Fruit fly (Drosophila melanogaster) whole organism, embryonic: ENCODE data around the gene CG5254.
A peak's percentile ranks its signal among the peaks of the same experiment; 100 is the strongest.

Experiments used
- C15 ChIP-seq: fragments of 200-800 bp; sonication (Bioruptor generic); IDR thresholded peaks from 3 replicates; pipeline ENCODE4 v1.3.6; 2022; ENCODE audit warnings: missing biosample characterization, missing genetic modification characterization
- CG10274 ChIP-seq: fragments of 200-800 bp; sonication (Bioruptor generic); optimal IDR thresholded peaks from 3 replicates; lab custom pipeline; 2017; ENCODE audit warnings: missing biosample characterization, mild to moderate bottlenecking, missing genetic modification characterization
- CG15073 ChIP-seq: fragments of 200-800 bp; sonication (Bioruptor generic); optimal IDR thresholded peaks from 2 replicates; lab custom pipeline; 2016; ENCODE audit warnings: missing biosample characterization, missing genetic modification characterization
- CG15696 ChIP-seq: fragments of 200-800 bp; sonication (Bioruptor generic); optimal IDR thresholded peaks from 2 replicates; lab custom pipeline; 2019; ENCODE audit warnings: missing biosample characterization, mild to moderate bottlenecking, missing genetic modification characterization, moderate library complexity
- CG17612 ChIP-seq: fragments of 200-800 bp; sonication (Bioruptor generic); IDR thresholded peaks from 2 replicates; pipeline ENCODE4 v1.3.6; 2022; ENCODE audit warnings: missing biosample characterization, missing genetic modification characterization
- CG2202 ChIP-seq: fragments of 200-800 bp; sonication (Bioruptor generic); optimal IDR thresholded peaks from 2 replicates; lab custom pipeline; 2018; ENCODE audit warnings: missing biosample characterization, mild to moderate bottlenecking, missing genetic modification characterization
- CG32532 ChIP-seq: fragments of 200-800 bp; sonication (Bioruptor generic); IDR thresholded peaks from 2 replicates; pipeline ENCODE4 v1.3.6; 2022; ENCODE audit warnings: missing biosample characterization, missing genetic modification characterization
- CG34224 ChIP-seq: fragments of 200-800 bp; sonication (Bioruptor generic); IDR thresholded peaks from 3 replicates; pipeline ENCODE4 v1.3.6; 2022; ENCODE audit warnings: missing biosample characterization, missing genetic modification characterization; ENCODE audit not compliant: partially characterized antibody
- CG3847 ChIP-seq: fragments of 200-800 bp; sonication (Bioruptor generic); IDR thresholded peaks from 2 replicates; pipeline ENCODE4 v1.3.6; 2022; ENCODE audit warnings: missing biosample characterization, missing genetic modification characterization
- CG4617 ChIP-seq: fragments of 200-800 bp; sonication (Bioruptor generic); optimal IDR thresholded peaks from 3 replicates; lab custom pipeline; 2016; ENCODE audit warnings: missing biosample characterization, missing genetic modification characterization, borderline replicate concordance
- CG7271 ChIP-seq: fragments of 200-800 bp; sonication (Bioruptor generic); optimal IDR thresholded peaks from 2 replicates; lab custom pipeline; 2018; ENCODE audit warnings: missing biosample characterization, mild to moderate bottlenecking, missing genetic modification characterization, moderate library complexity
- CG9817 ChIP-seq: fragments of 200-800 bp; sonication (Bioruptor generic); optimal IDR thresholded peaks from 2 replicates; lab custom pipeline; 2018; ENCODE audit warnings: missing biosample characterization, mild to moderate bottlenecking, missing genetic modification characterization, moderate library complexity
- D ChIP-seq, 2 experiments: fragments of 200-800 bp in 1 of 2; fragments of >200 bp in 1 of 2; sonication (Bioruptor generic) in 1 of 2; optimal IDR thresholded peaks; 2 replicates in 1 of 2; 3 replicates in 1 of 2; lab custom pipeline; 2017; ENCODE audit warnings: mild to moderate bottlenecking in 1 of 2, missing biosample characterization in 1 of 2, missing genetic modification characterization in 1 of 2, missing genetic modification reagents in 1 of 2
- Dad ChIP-seq: fragments of 200-800 bp; sonication (Bioruptor generic); optimal IDR thresholded peaks from 3 replicates; lab custom pipeline; 2016; ENCODE audit warnings: missing biosample characterization, missing genetic modification characterization
- Dek ChIP-seq: fragments of 200-800 bp; sonication (Bioruptor generic); optimal IDR thresholded peaks from 3 replicates; lab custom pipeline; 2019; ENCODE audit warnings: missing biosample characterization, mild to moderate bottlenecking, missing genetic modification characterization, moderate library complexity
- Drgx ChIP-seq: fragments of 200-800 bp; sonication (Bioruptor generic); IDR thresholded peaks from 2 replicates; pipeline ENCODE4 v1.3.6; 2022; ENCODE audit warnings: missing biosample characterization, missing genetic modification characterization
- Ets97D ChIP-seq: fragments of 200-800 bp; sonication (Bioruptor generic); optimal IDR thresholded peaks from 3 replicates; lab custom pipeline; 2016; ENCODE audit warnings: missing biosample characterization, missing genetic modification characterization
- Fer3 ChIP-seq: fragments of 200-800 bp; sonication (Bioruptor generic); optimal IDR thresholded peaks from 2 replicates; lab custom pipeline; 2018; ENCODE audit warnings: missing biosample characterization, mild to moderate bottlenecking, missing genetic modification characterization, moderate library complexity
- HLH4C ChIP-seq: fragments of 200-800 bp; sonication (Bioruptor generic); IDR thresholded peaks from 3 replicates; pipeline ENCODE4 v1.3.6; 2022; ENCODE audit warnings: missing biosample characterization, missing genetic modification characterization; ENCODE audit not compliant: partially characterized antibody
- Lim3 ChIP-seq: fragments of 200-800 bp; sonication (Bioruptor generic); IDR thresholded peaks from 2 replicates; pipeline ENCODE4 v1.3.6; 2022; ENCODE audit warnings: missing biosample characterization, missing genetic modification characterization
- Lpt ChIP-seq: fragments of >200 bp; optimal IDR thresholded peaks from 2 replicates; lab custom pipeline; 2018; ENCODE audit warnings: missing biosample characterization, missing genetic modification characterization
- Ptx1 ChIP-seq: fragments of 200-800 bp; sonication (Bioruptor generic); IDR thresholded peaks from 2 replicates; pipeline ENCODE4 v1.3.6; 2022; ENCODE audit warnings: missing biosample characterization, missing genetic modification characterization
- Scr ChIP-seq: fragments of 200-800 bp; sonication (Bioruptor generic); IDR thresholded peaks from 2 replicates; pipeline ENCODE4 v1.3.6; 2022; ENCODE audit warnings: missing biosample characterization, missing genetic modification characterization; ENCODE audit not compliant: partially characterized antibody
- Spps ChIP-seq: fragments of 200-800 bp; sonication (Bioruptor generic); optimal IDR thresholded peaks from 2 replicates; lab custom pipeline; 2018; ENCODE audit warnings: missing biosample characterization, mild to moderate bottlenecking, missing genetic modification characterization
- Vsx1 ChIP-seq: fragments of 200-800 bp; sonication (Bioruptor generic); optimal IDR thresholded peaks from 2 replicates; lab custom pipeline; 2017; ENCODE audit warnings: missing biosample characterization, mild to moderate bottlenecking, missing genetic modification characterization, missing genetic modification reagents
- ac ChIP-seq: fragments of 200-800 bp; sonication (Bioruptor generic); optimal IDR thresholded peaks from 3 replicates; lab custom pipeline; 2017; ENCODE audit warnings: missing biosample characterization, mild to moderate bottlenecking, missing genetic modification characterization
- ase ChIP-seq: fragments of 200-800 bp; sonication (Bioruptor generic); IDR thresholded peaks from 3 replicates; pipeline ENCODE4 v1.3.6; 2022; ENCODE audit warnings: missing biosample characterization, missing genetic modification characterization
- ash1 ChIP-seq: fragments of 200-800 bp; sonication (Bioruptor generic); optimal IDR thresholded peaks from 2 replicates; lab custom pipeline; 2018; ENCODE audit warnings: missing biosample characterization, mild to moderate bottlenecking, missing genetic modification characterization
- bowl ChIP-seq: fragments of 200-800 bp; sonication (Bioruptor generic); IDR thresholded peaks from 2 replicates; pipeline ENCODE4 v1.3.6; 2022; ENCODE audit warnings: missing biosample characterization, missing genetic modification characterization
- br ChIP-seq: fragments of >200 bp; optimal IDR thresholded peaks from 2 replicates; lab custom pipeline; 2017
- bsh ChIP-seq, 2 experiments: fragments of 200-800 bp; sonication (Bioruptor generic); optimal IDR thresholded peaks; 2 replicates each; lab custom pipeline; 2017 to 2018; ENCODE audit warnings: mild to moderate bottlenecking in 2 of 2, missing biosample characterization in 2 of 2, missing genetic modification characterization in 2 of 2, moderate library complexity in 1 of 2
- chm ChIP-seq: fragments of 200-800 bp; sonication (Bioruptor generic); IDR thresholded peaks from 2 replicates; pipeline ENCODE4 v1.3.6; 2022; ENCODE audit warnings: missing biosample characterization, missing genetic modification characterization
- crol ChIP-seq: fragments of 200-800 bp; sonication (Bioruptor generic); IDR thresholded peaks from 2 replicates; pipeline ENCODE4 v1.3.6; 2022; ENCODE audit warnings: missing biosample characterization, missing genetic modification characterization
- esg ChIP-seq: fragments of 200-800 bp; sonication (Bioruptor generic); conservative IDR thresholded peaks from 2 replicates; pipeline ENCODE4 v1.3.6; 2022; ENCODE audit warnings: missing biosample characterization, missing genetic modification characterization
- eve ChIP-seq, 2 experiments: fragments of >200 bp; optimal IDR thresholded peaks; 2 replicates each; lab custom pipeline; 2017; ENCODE audit warnings: missing biosample characterization in 2 of 2, missing genetic modification characterization in 2 of 2
- fd102C ChIP-seq: fragments of 200-800 bp; sonication (Bioruptor generic); optimal IDR thresholded peaks from 2 replicates; lab custom pipeline; 2018; ENCODE audit warnings: missing biosample characterization, mild to moderate bottlenecking, missing genetic modification characterization, moderate library complexity
- fd64A ChIP-seq: fragments of 200-800 bp; sonication (Bioruptor generic); optimal IDR thresholded peaks from 3 replicates; lab custom pipeline; 2018; ENCODE audit warnings: missing biosample characterization, mild to moderate bottlenecking, missing genetic modification characterization
- gcm ChIP-seq: fragments of 200-800 bp; sonication (Bioruptor generic); optimal IDR thresholded peaks from 2 replicates; lab custom pipeline; 2019; ENCODE audit warnings: missing biosample characterization, mild to moderate bottlenecking, missing genetic modification characterization, moderate library complexity
- gcm2 ChIP-seq: fragments of 200-800 bp; sonication (Bioruptor generic); optimal IDR thresholded peaks from 2 replicates; lab custom pipeline; 2016; ENCODE audit warnings: missing biosample characterization, missing genetic modification characterization
- knrl ChIP-seq: fragments of 200-800 bp; sonication (Bioruptor generic); IDR thresholded peaks from 3 replicates; pipeline ENCODE4 v1.3.6; 2022; ENCODE audit warnings: missing biosample characterization, missing genetic modification characterization; ENCODE audit not compliant: partially characterized antibody
- mam ChIP-seq: fragments of 200-800 bp; sonication (Bioruptor generic); optimal IDR thresholded peaks from 3 replicates; lab custom pipeline; 2016; ENCODE audit warnings: missing biosample characterization, missing genetic modification characterization
- rib ChIP-seq: fragments of 200-800 bp; sonication (Bioruptor generic); IDR thresholded peaks from 2 replicates; pipeline ENCODE4 v1.3.6; 2022; ENCODE audit warnings: missing biosample characterization, missing genetic modification characterization
- shn ChIP-seq: fragments of 200-800 bp; sonication (Bioruptor generic); optimal IDR thresholded peaks from 3 replicates; lab custom pipeline; 2016; ENCODE audit warnings: missing biosample characterization, missing genetic modification characterization
- sna ChIP-seq: fragments of 200-800 bp; sonication (Bioruptor generic); IDR thresholded peaks from 2 replicates; pipeline ENCODE4 v1.3.6; 2022; ENCODE audit warnings: missing biosample characterization, missing genetic modification characterization; ENCODE audit not compliant: partially characterized antibody
- tap ChIP-seq: fragments of 200-800 bp; optimal IDR thresholded peaks from 3 replicates; lab custom pipeline; 2019; ENCODE audit warnings: missing biosample characterization, mild to moderate bottlenecking, missing genetic modification characterization, moderate library complexity
- tio ChIP-seq: fragments of 200-800 bp; sonication (Bioruptor generic); optimal IDR thresholded peaks from 2 replicates; lab custom pipeline; 2017; ENCODE audit warnings: missing biosample characterization, missing genetic modification characterization, inconsistent platforms
- toy ChIP-seq: fragments of 200-800 bp; sonication (Bioruptor generic); IDR thresholded peaks from 2 replicates; pipeline ENCODE4 v1.3.6; 2022; ENCODE audit warnings: missing biosample characterization, missing genetic modification characterization
- twi ChIP-seq: fragments of 200-800 bp; optimal IDR thresholded peaks from 2 replicates; lab custom pipeline; 2019; ENCODE audit warnings: missing biosample characterization, mild to moderate bottlenecking, missing genetic modification characterization, moderate library complexity
- vfl ChIP-seq: fragments of 200-800 bp; sonication (Bioruptor generic); optimal IDR thresholded peaks from 2 replicates; lab custom pipeline; 2016; ENCODE audit warnings: missing biosample characterization, missing genetic modification characterization
- vnd ChIP-seq: fragments of 200-800 bp; sonication (Bioruptor generic); IDR thresholded peaks from 3 replicates; pipeline ENCODE4 v1.3.6; 2022; ENCODE audit warnings: missing biosample characterization, missing genetic modification characterization; ENCODE audit not compliant: partially characterized antibody

Gene CG5254

DNA sequence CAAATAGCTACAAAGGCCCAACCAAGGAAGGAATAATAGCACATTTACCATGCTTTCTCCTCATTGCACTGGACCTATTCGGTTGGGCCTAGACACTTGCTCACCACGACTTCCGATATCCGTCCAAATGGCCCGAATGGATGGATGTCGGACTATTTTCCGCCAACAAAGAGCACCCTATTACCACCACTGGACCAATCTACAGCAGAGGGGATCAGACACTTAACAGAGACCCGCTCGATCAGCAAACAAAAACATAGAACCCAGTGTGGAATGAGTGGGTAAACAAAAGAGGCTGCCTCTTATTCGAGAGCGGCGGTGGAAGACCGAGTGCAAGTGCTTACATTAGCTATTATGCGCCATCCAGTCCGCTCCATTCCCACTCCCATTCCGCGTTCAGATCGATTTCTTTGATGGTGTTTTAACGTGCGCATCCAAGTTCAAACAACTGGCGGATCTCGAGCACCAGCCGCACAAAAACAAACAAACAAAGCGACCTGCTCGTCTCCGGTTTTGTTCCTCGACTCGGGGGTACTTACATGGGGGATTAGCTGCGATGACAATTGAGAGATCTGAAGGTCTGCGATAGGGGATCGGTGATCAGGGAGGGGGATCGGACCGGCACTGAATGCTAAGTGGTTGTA lies 18.5 kb downstream of the CG5254 start (continued):
- 0 out of 2 replicates have a peak, but pooled peaks have one; percentile 5 for TF ChIP-seq CG32532 (GFP tag; lab: Robert Waterston, UW)
- no peak for TF ChIP-seq HLH4C (GFP tag; lab: Robert Waterston, UW)
- no peak for TF ChIP-seq vfl (GFP tag; lab: Kevin White, UChicago)
- no peak for TF ChIP-seq Fer3 (tag; lab: Kevin White, UChicago)
- TF ChIP-seq ash1 (GFP tag; lab: Kevin White, UChicago) = no peak
- no peak for TF ChIP-seq D (optimal IDR thresholded peaks at IDR 0.05; lab: Kevin White, UChicago)
- TF ChIP-seq D (GFP tag; optimal IDR thresholded peaks at IDR 0.05; lab: Kevin White, UChicago) = peak; percentile 8
- TF ChIP-seq tio (GFP tag; lab: Kevin White, UChicago) = no peak
- peak; percentile 16 for TF ChIP-seq Spps (tag; lab: Kevin White, UChicago)
- no peak for TF ChIP-seq br (lab: Kevin White, UChicago)
- no peak for TF ChIP-seq esg
- TF ChIP-seq CG34224 (GFP tag; lab: Robert Waterston, UW) = no peak
- peak; percentile 28 for TF ChIP-seq fd64A
- no peak for TF ChIP-seq ac (GFP tag; lab: Kevin White, UChicago)
- TF ChIP-seq sna = no peak
- TF ChIP-seq CG7271 (tag; lab: Kevin White, UChicago) = no peak
- TF ChIP-seq Ptx1 (GFP tag; lab: Robert Waterston, UW) = no peak
- TF ChIP-seq ase = no peak
- no peak for TF ChIP-seq Dad (GFP tag; lab: Kevin White, UChicago)
- no peak for TF ChIP-seq CG15073 (GFP tag; lab: Kevin White, UChicago)
- TF ChIP-seq Lpt (GFP tag; lab: Kevin White, UChicago) = no peak
- TF ChIP-seq shn (GFP tag; lab: Kevin White, UChicago) = no peak
- no peak for TF ChIP-seq C15 (GFP tag; lab: Robert Waterston, UW)
- TF ChIP-seq twi (tag; lab: Kevin White, UChicago) = no peak
- no peak for TF ChIP-seq CG17612 (GFP tag; lab: Robert Waterston, UW)
- TF ChIP-seq Scr (GFP tag; lab: Robert Waterston, UW) = no peak
- TF ChIP-seq Vsx1 (GFP tag; lab: Kevin White, UChicago) = no peak
- no peak for TF ChIP-seq bsh (GFP tag; optimal IDR thresholded peaks at IDR 0.05; lab: Kevin White, UChicago)
- no peak for TF ChIP-seq eve (GFP tag; optimal IDR thresholded peaks at IDR 0.05; lab: Kevin White, UChicago)
- no peak for TF ChIP-seq CG10274 (GFP tag; lab: Kevin White, UChicago)
- no peak for TF ChIP-seq CG4617
- TF ChIP-seq gcm (GFP tag; lab: Kevin White, UChicago) = peak; percentile 4
- TF ChIP-seq gcm2 (GFP tag; lab: Kevin White, UChicago) = no peak
- no peak for TF ChIP-seq vnd
- TF ChIP-seq Drgx (GFP tag; lab: Robert Waterston, UW) = no peak
- TF ChIP-seq fd102C (GFP tag; lab: Kevin White, UChicago) = no peak
- no peak for TF ChIP-seq rib (GFP tag; lab: Robert Waterston, UW)
- TF ChIP-seq Ets97D (GFP tag; lab: Kevin White, UChicago) = no peak
- no peak for TF ChIP-seq knrl
- no peak for TF ChIP-seq CG9817 (tag; lab: Kevin White, UChicago)
- peak; percentile 28 for TF ChIP-seq CG15696 (tag; lab: Kevin White, UChicago)
- no peak for TF ChIP-seq bowl (GFP tag; lab: Robert Waterston, UW)
- no peak for TF ChIP-seq chm (GFP tag; lab: Robert Waterston, UW)
- TF ChIP-seq tap = no peak
- TF ChIP-seq toy (GFP tag; lab: Robert Waterston, UW) = no peak
- TF ChIP-seq Lim3 = no peak
- TF ChIP-seq Dek = no peak
- TF ChIP-seq CG2202 (tag; lab: Kevin White, UChicago) = peak; percentile 22
- peak; percentile 52; the same call in 1 of the 2 replicates for TF ChIP-seq crol (GFP tag; lab: Robert Waterston, UW)
- no peak for TF ChIP-seq mam (GFP tag; lab: Kevin White, UChicago)
- no peak for TF ChIP-seq CG3847 (GFP tag; lab: Robert Waterston, UW)
